Fruit fly (Drosophila melanogaster): ENCODE data around the gene Phf5a.

dm6 chr2L:6533719-6534118 lies 43.1 kb upstream of the Phf5a start:
- TF ChIP-seq CG9948 (tag; optimal IDR thresholded peaks at IDR 0.05) (no peak), Snoo (tag; optimal IDR thresholded peaks at IDR 0.05) (no peak), CG32121 (GFP tag; IDR thresholded peaks at IDR 0.05) (no peak), CG15710 (tag; optimal IDR thresholded peaks at IDR 0.05) (no peak)

Data from whole organism, pupa.